Worm (Caenorhabditis elegans) whole organism, late embryonic: ENCODE data around the gene mrps-16.

ENCODE experiments used
- C08G9.2 ChIP-seq: sonication (generic microtip); optimal IDR thresholded peaks from 2 replicates; lab custom pipeline; 2016; ENCODE audit warnings: mild to moderate bottlenecking, missing genetic modification characterization, moderate library complexity, missing compliant biosample characterization
- T23F11.4 ChIP-seq: fragments of 200-800 bp; sonication (Bioruptor generic); optimal IDR thresholded peaks from 2 replicates; lab custom pipeline; 2018; ENCODE audit warnings: mild to moderate bottlenecking, missing genetic modification characterization, missing compliant biosample characterization
- ama-1 ChIP-seq: fragments of 150-350 bp; optimal IDR thresholded peaks from 2 replicates; lab custom pipeline; 2014
- ceh-14 ChIP-seq: sonication (generic microtip); optimal IDR thresholded peaks from 2 replicates; lab custom pipeline; 2016; ENCODE audit warnings: missing genotype, missing genetic modification characterization, missing compliant biosample characterization
- ceh-18 ChIP-seq: sonication (generic microtip); optimal IDR thresholded peaks from 2 replicates; lab custom pipeline; 2016; ENCODE audit warnings: missing genetic modification characterization, missing compliant biosample characterization
- ceh-24 ChIP-seq: sonication (generic microtip); optimal IDR thresholded peaks from 2 replicates; lab custom pipeline; 2016; ENCODE audit warnings: mild to moderate bottlenecking, missing genetic modification characterization, missing compliant biosample characterization
- ceh-31 ChIP-seq: sonication (generic microtip); optimal IDR thresholded peaks from 2 replicates; lab custom pipeline; 2016; ENCODE audit warnings: missing genetic modification characterization, missing compliant biosample characterization
- ceh-34 ChIP-seq: sonication (generic microtip); optimal IDR thresholded peaks from 2 replicates; lab custom pipeline; 2016; ENCODE audit warnings: mild to moderate bottlenecking, missing genetic modification characterization, missing compliant biosample characterization
- dve-1 ChIP-seq: sonication (generic microtip); optimal IDR thresholded peaks from 2 replicates; lab custom pipeline; 2017; ENCODE audit warnings: antibody characterized with exemption, mild to moderate bottlenecking, missing genetic modification characterization, missing compliant biosample characterization
- elt-2 ChIP-seq: sonication (generic microtip); optimal IDR thresholded peaks from 2 replicates; lab custom pipeline; 2016; ENCODE audit warnings: missing genetic modification reagents, missing genetic modification characterization, missing compliant biosample characterization
- fax-1 ChIP-seq: sonication (generic microtip); optimal IDR thresholded peaks from 2 replicates; lab custom pipeline; 2016; ENCODE audit warnings: missing genotype, missing genetic modification characterization, missing compliant biosample characterization
- fkh-6 ChIP-seq: sonication (generic microtip); optimal IDR thresholded peaks from 2 replicates; lab custom pipeline; 2016; ENCODE audit warnings: missing genetic modification characterization, missing compliant biosample characterization
- hlh-13 ChIP-seq: fragments of 200-800 bp; sonication (Bioruptor generic); optimal IDR thresholded peaks from 2 replicates; lab custom pipeline; 2018; ENCODE audit warnings: mild to moderate bottlenecking, missing genetic modification characterization, missing compliant biosample characterization
- hlh-6 ChIP-seq: sonication (generic microtip); optimal IDR thresholded peaks from 2 replicates; lab custom pipeline; 2016; ENCODE audit warnings: missing genotype, missing genetic modification characterization, missing compliant biosample characterization
- hlh-8 ChIP-seq: sonication (generic microtip); optimal IDR thresholded peaks from 2 replicates; lab custom pipeline; 2016; ENCODE audit warnings: missing genotype, missing genetic modification characterization, missing compliant biosample characterization
- lim-6 ChIP-seq: sonication (generic microtip); optimal IDR thresholded peaks from 2 replicates; lab custom pipeline; 2016; ENCODE audit warnings: missing genetic modification characterization, missing compliant biosample characterization
- mec-3 ChIP-seq: sonication (generic microtip); optimal IDR thresholded peaks from 2 replicates; lab custom pipeline; 2016; ENCODE audit warnings: borderline replicate concordance, missing genetic modification characterization, missing compliant biosample characterization
- nfya-1 ChIP-seq: sonication (generic microtip); optimal IDR thresholded peaks from 2 replicates; lab custom pipeline; 2017; ENCODE audit warnings: missing genetic modification characterization, mild to moderate bottlenecking, missing compliant biosample characterization, antibody characterized with exemption, moderate library complexity
- nhr-232 ChIP-seq: sonication (generic microtip); optimal IDR thresholded peaks from 2 replicates; lab custom pipeline; 2016; ENCODE audit warnings: missing genetic modification characterization, missing compliant biosample characterization
- pag-3 ChIP-seq: sonication (generic microtip); optimal IDR thresholded peaks from 2 replicates; lab custom pipeline; 2016; ENCODE audit warnings: missing compliant biosample characterization, missing genetic modification characterization, borderline replicate concordance
- pat-9 ChIP-seq: fragments of 200-800 bp; sonication (Bioruptor generic); optimal IDR thresholded peaks from 2 replicates; lab custom pipeline; 2018; ENCODE audit warnings: mild to moderate bottlenecking, missing genetic modification characterization, moderate library complexity, missing compliant biosample characterization
- pax-1 ChIP-seq: fragments of 150-350 bp; optimal IDR thresholded peaks from 2 replicates; lab custom pipeline; 2014; ENCODE audit warnings: missing biosample characterization, missing genetic modification characterization
- pqm-1 ChIP-seq: sonication (generic microtip); optimal IDR thresholded peaks from 2 replicates; lab custom pipeline; 2016; ENCODE audit warnings: missing genetic modification characterization, missing compliant biosample characterization
- rnt-1 ChIP-seq: sonication (generic microtip); optimal IDR thresholded peaks from 2 replicates; lab custom pipeline; 2016; ENCODE audit warnings: missing genetic modification characterization, missing compliant biosample characterization
- sdc-2 ChIP-seq: sonication (generic microtip); optimal IDR thresholded peaks from 2 replicates; lab custom pipeline; 2016; ENCODE audit warnings: missing genotype, missing genetic modification characterization, missing compliant biosample characterization
- sox-4 ChIP-seq: sonication (generic microtip); optimal IDR thresholded peaks from 2 replicates; lab custom pipeline; 2017; ENCODE audit warnings: mild to moderate bottlenecking, missing genetic modification characterization, inconsistent platforms, missing compliant biosample characterization
- tbx-2 ChIP-seq: sonication (generic microtip); optimal IDR thresholded peaks from 2 replicates; lab custom pipeline; 2016; ENCODE audit warnings: missing genetic modification characterization, missing compliant biosample characterization
- ttx-3 ChIP-seq: sonication (generic microtip); optimal IDR thresholded peaks from 2 replicates; lab custom pipeline; 2016; ENCODE audit warnings: missing genetic modification reagents, missing genetic modification characterization, missing compliant biosample characterization
- unc-42 ChIP-seq: sonication (generic microtip); optimal IDR thresholded peaks from 2 replicates; lab custom pipeline; 2016; ENCODE audit warnings: missing genotype, missing genetic modification characterization, missing compliant biosample characterization
- unc-55 ChIP-seq: sonication (generic microtip); optimal IDR thresholded peaks from 2 replicates; lab custom pipeline; 2017; ENCODE audit warnings: missing biosample characterization, missing genetic modification reagents, missing genetic modification characterization
- ztf-16 ChIP-seq: sonication (generic microtip); optimal IDR thresholded peaks from 2 replicates; lab custom pipeline; 2017; ENCODE audit warnings: missing genetic modification characterization, missing compliant biosample characterization

Gene mrps-16

ce11 chrII:5496375-5496774, 22.2 kb downstream of the mrps-16 start, which contains the start of gene F12A10.1:
Gene F12A10.1 (plus strand): TSS chrII:5496540.
- TF ChIP-seq dve-1 (tag; lab: Kevin White, UChicago) = no peak
- no peak for TF ChIP-seq ztf-16
- no peak for TF ChIP-seq unc-42 (tag; lab: Kevin White, UChicago)
- TF ChIP-seq hlh-8 (tag; lab: Kevin White, UChicago) = no peak
- TF ChIP-seq pqm-1 = no peak
- TF ChIP-seq rnt-1 (tag; lab: Kevin White, UChicago) = no peak
- TF ChIP-seq pag-3 (tag; lab: Kevin White, UChicago) = no peak
- no peak for TF ChIP-seq sox-4 (tag; lab: Kevin White, UChicago)
- TF ChIP-seq mec-3 (tag; lab: Kevin White, UChicago) = no peak
- TF ChIP-seq unc-55 (GFP tag; lab: Kevin White, UChicago) = no peak
- no peak for TF ChIP-seq hlh-6 (tag; lab: Kevin White, UChicago)
- no peak for TF ChIP-seq pax-1 (tag; lab: Kevin White, UChicago)

ce11 chrII:5497541-5497940, 23.4 kb downstream of the mrps-16 start:
- TF ChIP-seq lim-6 (tag; lab: Kevin White, UChicago) (no peak), ttx-3 (no peak), ama-1 (lab: Kevin White, UChicago) (no peak), fkh-6 (no peak), nhr-232 (tag; lab: Kevin White, UChicago) (no peak), ceh-14 (tag; lab: Kevin White, UChicago) (no peak), ceh-34 (tag; lab: Kevin White, UChicago) (no peak)

- TF ChIP-seq ceh-24 (no peak), hlh-13 (GFP tag; lab: Kevin White, UChicago) (no peak), pag-3 (tag; lab: Kevin White, UChicago) (no peak), tbx-2 (no peak), fax-1 (no peak), ama-1 (lab: Kevin White, UChicago) (no peak), T23F11.4 (GFP tag; lab: Kevin White, UChicago) (no peak)
Measured at ce11 chrII:5498156-5498739, 24.1 kb downstream of the mrps-16 start, which contains the start of the genes suex-1 and F12A10.9. Gene suex-1 (minus strand): TSS chrII:5498256. Gene F12A10.9 (plus strand): TSS chrII:5498689.

- TF ChIP-seq ceh-18 (no peak), nfya-1 (tag; lab: Kevin White, UChicago) (no peak), pat-9 (tag; lab: Kevin White, UChicago) (no peak), dve-1 (tag; lab: Kevin White, UChicago) (no peak), ceh-31 (tag; lab: Kevin White, UChicago) (no peak), ttx-3 (no peak), hlh-6 (tag; lab: Kevin White, UChicago) (no peak), C08G9.2 (tag; lab: Kevin White, UChicago) (no peak), ama-1 (lab: Kevin White, UChicago) (no peak), sdc-2 (tag; lab: Kevin White, UChicago) (no peak)
Measured at ce11 chrII:5500470-5500869, 26.3 kb downstream of the mrps-16 start, which contains the start of gene fzy-1. Gene fzy-1 (plus strand): TSS chrII:5500770.

ce11 chrII:5500986-5501657, 26.9 kb downstream of the mrps-16 start, which contains the start of gene F12A10.8:
Gene F12A10.8 (minus strand): TSS chrII:5501064.
- peak; percentile 81 for TF ChIP-seq unc-42 (tag; lab: Kevin White, UChicago)
- TF ChIP-seq sox-4 (tag; lab: Kevin White, UChicago) = no peak

- TF ChIP-seq elt-2 (tag; lab: Kevin White, UChicago) (peak; percentile 74), ztf-16 (no peak)
Measured at ce11 chrII:5503760-5504159, 29.6 kb downstream of the mrps-16 start, which contains the start of gene cyp-44A1. Gene cyp-44A1 (plus strand): TSS chrII:5504044.
